Worm (Caenorhabditis elegans) whole organism, L3 larva: ENCODE measurements around the gene K07E3.4.

Source experiments
- R02D3.7 ChIP-seq: fragments of 150-350 bp; optimal IDR thresholded peaks from 2 replicates; lab custom pipeline; 2014; ENCODE audit warnings: missing biosample characterization, missing genetic modification characterization
- ZK546.5 ChIP-seq: sonication (generic microtip); optimal IDR thresholded peaks from 2 replicates; lab custom pipeline; 2017; ENCODE audit warnings: missing biosample characterization, missing genetic modification characterization
- aly-2 ChIP-seq: fragments of 150-350 bp; optimal IDR thresholded peaks from 2 replicates; lab custom pipeline; 2014; ENCODE audit warnings: missing biosample characterization, missing genetic modification characterization
- ceh-16 ChIP-seq: sonication (generic microtip); optimal IDR thresholded peaks from 2 replicates; lab custom pipeline; 2017; ENCODE audit warnings: missing biosample characterization, missing genetic modification characterization
- ceh-28 ChIP-seq: fragments of 150-350 bp; optimal IDR thresholded peaks from 2 replicates; lab custom pipeline; 2014; ENCODE audit warnings: missing biosample characterization, missing genetic modification reagents, missing genetic modification characterization
- ceh-82 ChIP-seq: fragments of 150-350 bp; optimal IDR thresholded peaks from 2 replicates; lab custom pipeline; 2014; ENCODE audit warnings: missing biosample characterization, missing genetic modification characterization
- daf-12 ChIP-seq: fragments of 150-350 bp; optimal IDR thresholded peaks from 2 replicates; lab custom pipeline; 2014; ENCODE audit warnings: missing biosample characterization, missing genetic modification reagents, missing genetic modification characterization
- egl-5 ChIP-seq: fragments of 150-350 bp; optimal IDR thresholded peaks from 2 replicates; lab custom pipeline; 2017; ENCODE audit warnings: missing biosample characterization, missing genetic modification reagents, missing genetic modification characterization, inconsistent platforms
- elt-1 ChIP-seq: fragments of 150-350 bp; optimal IDR thresholded peaks from 2 replicates; lab custom pipeline; 2014; ENCODE audit warnings: missing biosample characterization, missing genetic modification characterization
- elt-2 ChIP-seq: sonication (generic microtip); optimal IDR thresholded peaks from 2 replicates; lab custom pipeline; 2016; ENCODE audit warnings: missing genetic modification reagents, mild to moderate bottlenecking, missing genetic modification characterization, missing compliant biosample characterization
- elt-3 ChIP-seq, 3 experiments: fragments of 150-350 bp in 1 of 3; sonication (generic microtip) in 2 of 3; optimal IDR thresholded peaks; 2 replicates in 2 of 3; 4 replicates in 1 of 3; lab custom pipeline; 2014 to 2017; ENCODE audit warnings: missing biosample characterization in 3 of 3, missing genetic modification characterization in 3 of 3
- eor-1 ChIP-seq, 2 experiments: fragments of 150-350 bp; optimal IDR thresholded peaks; 2 replicates each; lab custom pipeline; 2014 to 2018; ENCODE audit warnings: missing biosample characterization in 2 of 2, missing genetic modification characterization in 2 of 2
- fkh-10 ChIP-seq: sonication (generic microtip); optimal IDR thresholded peaks from 2 replicates; lab custom pipeline; 2017; ENCODE audit warnings: missing biosample characterization, missing genetic modification reagents, missing genetic modification characterization
- fkh-2 ChIP-seq: fragments of 150-350 bp; optimal IDR thresholded peaks from 2 replicates; lab custom pipeline; 2014; ENCODE audit warnings: missing biosample characterization, missing genetic modification reagents, missing genetic modification characterization
- fos-1 ChIP-seq: fragments of 150-350 bp; optimal IDR thresholded peaks from 2 replicates; lab custom pipeline; 2014; ENCODE audit warnings: missing biosample characterization, missing genetic modification characterization
- hmg-11 ChIP-seq: sonication (generic microtip); optimal IDR thresholded peaks from 2 replicates; lab custom pipeline; 2016; ENCODE audit warnings: missing genetic modification characterization, missing compliant biosample characterization
- jun-1 ChIP-seq: fragments of 150-350 bp; optimal IDR thresholded peaks from 2 replicates; lab custom pipeline; 2014; ENCODE audit warnings: missing biosample characterization, missing genetic modification reagents, missing genetic modification characterization
- lin-15B ChIP-seq: fragments of 150-350 bp; optimal IDR thresholded peaks from 2 replicates; lab custom pipeline; 2014; ENCODE audit warnings: missing biosample characterization, missing genetic modification characterization
- lsy-12 ChIP-seq: sonication (generic microtip); optimal IDR thresholded peaks from 2 replicates; lab custom pipeline; 2016; ENCODE audit warnings: mild to moderate bottlenecking, missing genetic modification characterization, missing compliant biosample characterization
- mdl-1 ChIP-seq: fragments of 150-350 bp; optimal IDR thresholded peaks from 2 replicates; lab custom pipeline; 2014; ENCODE audit warnings: missing biosample characterization, missing genetic modification characterization
- mml-1 ChIP-seq: fragments of 150-350 bp; sonication (generic microtip); optimal IDR thresholded peaks from 3 replicates; lab custom pipeline; 2014; ENCODE audit warnings: missing biosample characterization, missing genetic modification characterization
- nfya-1 ChIP-seq: sonication (generic microtip); optimal IDR thresholded peaks from 2 replicates; lab custom pipeline; 2017; ENCODE audit warnings: missing genetic modification characterization, mild to moderate bottlenecking, missing compliant biosample characterization, antibody characterized with exemption, moderate library complexity; ENCODE audit not compliant: insufficient read depth
- nhr-11 ChIP-seq: fragments of 150-350 bp; optimal IDR thresholded peaks from 2 replicates; lab custom pipeline; 2014; ENCODE audit warnings: missing biosample characterization, missing genetic modification characterization
- nhr-12 ChIP-seq: fragments of 150-350 bp; optimal IDR thresholded peaks from 2 replicates; lab custom pipeline; 2014; ENCODE audit warnings: missing biosample characterization, missing genetic modification characterization
- nhr-23 ChIP-seq: fragments of 150-350 bp; optimal IDR thresholded peaks from 2 replicates; lab custom pipeline; 2014; ENCODE audit warnings: missing biosample characterization, missing genetic modification reagents, missing genetic modification characterization
- nhr-237 ChIP-seq: fragments of 150-350 bp; optimal IDR thresholded peaks from 2 replicates; lab custom pipeline; 2014; ENCODE audit warnings: missing biosample characterization, missing genetic modification characterization
- nhr-25 ChIP-seq: sonication (generic microtip); optimal IDR thresholded peaks from 2 replicates; lab custom pipeline; 2017; ENCODE audit warnings: missing biosample characterization, missing genetic modification characterization
- nhr-28 ChIP-seq: fragments of 150-350 bp; optimal IDR thresholded peaks from 2 replicates; lab custom pipeline; 2014; ENCODE audit warnings: missing biosample characterization, missing genetic modification characterization
- nhr-43 ChIP-seq: sonication (generic microtip); optimal IDR thresholded peaks from 2 replicates; lab custom pipeline; 2016; ENCODE audit warnings: mild to moderate bottlenecking, missing genetic modification characterization, missing compliant biosample characterization; ENCODE audit not compliant: poor library complexity, severe bottlenecking
- nhr-76 ChIP-seq: fragments of 150-350 bp; sonication (generic microtip); optimal IDR thresholded peaks from 5 replicates; lab custom pipeline; 2014; ENCODE audit warnings: missing biosample characterization, missing genetic modification characterization
- nhr-77 ChIP-seq: fragments of 150-350 bp; optimal IDR thresholded peaks from 2 replicates; lab custom pipeline; 2014; ENCODE audit warnings: missing biosample characterization, missing genetic modification characterization
- pha-4 ChIP-seq: fragments of 150-350 bp; optimal IDR thresholded peaks from 2 replicates; lab custom pipeline; 2014; ENCODE audit warnings: missing biosample characterization, missing genetic modification reagents, missing genetic modification characterization
- pqm-1 ChIP-seq: fragments of 150-350 bp; optimal IDR thresholded peaks from 2 replicates; lab custom pipeline; 2017; ENCODE audit warnings: missing biosample characterization, missing genetic modification characterization, inconsistent platforms
- sea-2 ChIP-seq: fragments of 150-350 bp; sonication (generic microtip); optimal IDR thresholded peaks from 4 replicates; lab custom pipeline; 2014; ENCODE audit warnings: missing biosample characterization, missing genetic modification reagents, missing genetic modification characterization
- skn-1 ChIP-seq: fragments of 150-350 bp; optimal IDR thresholded peaks from 2 replicates; lab custom pipeline; 2014; ENCODE audit warnings: missing biosample characterization, missing genetic modification characterization
- snpc-4 ChIP-seq: fragments of 150-350 bp; optimal IDR thresholded peaks from 2 replicates; lab custom pipeline; 2014; ENCODE audit warnings: missing biosample characterization, missing genetic modification characterization
- unc-39 ChIP-seq: sonication (generic microtip); optimal IDR thresholded peaks from 4 replicates; lab custom pipeline; 2017; ENCODE audit warnings: missing biosample characterization, missing genetic modification characterization
- zag-1 ChIP-seq: fragments of 150-350 bp; optimal IDR thresholded peaks from 2 replicates; lab custom pipeline; 2014; ENCODE audit warnings: missing biosample characterization, missing genetic modification characterization
- ztf-4 ChIP-seq: fragments of 150-350 bp; optimal IDR thresholded peaks from 2 replicates; lab custom pipeline; 2014; ENCODE audit warnings: missing biosample characterization, missing genetic modification characterization

The K07E3.4 gene

ce11 chrX:8083919-8084318 is at the start of gene K07E3.4:
K07E3.4 (minus strand) TSS chrX:8084018.
- no peak for TF ChIP-seq lsy-12
- TF ChIP-seq nhr-76 (tag; lab: Kevin White, UChicago) = peak; percentile 14
- no peak for TF ChIP-seq ceh-82 (tag; lab: Kevin White, UChicago)
- no peak for TF ChIP-seq ztf-4
- peak; percentile 53 for TF ChIP-seq jun-1 (tag; lab: Kevin White, UChicago)
- no peak for TF ChIP-seq mml-1 (tag; lab: Kevin White, UChicago)
- TF ChIP-seq elt-3 (tag; optimal IDR thresholded peaks at IDR 0.05; lab: Kevin White, UChicago) = peak in 1 of 3 experiments; percentile 62
- no peak for TF ChIP-seq ZK546.5
- TF ChIP-seq nhr-28 = no peak
- no peak for TF ChIP-seq eor-1 (tag; optimal IDR thresholded peaks at IDR 0.05; lab: Kevin White, UChicago)
- peak; percentile 12 for TF ChIP-seq snpc-4 (tag; lab: Kevin White, UChicago)
- TF ChIP-seq elt-2 (tag; lab: Kevin White, UChicago) = peak; percentile 78
- TF ChIP-seq egl-5 (tag; lab: Kevin White, UChicago) = no peak
- peak; percentile 82 for TF ChIP-seq nhr-25 (tag; lab: Kevin White, UChicago)
- no peak for TF ChIP-seq ceh-16 (tag; lab: Kevin White, UChicago)
- peak; percentile 85 for TF ChIP-seq elt-1 (tag; lab: Kevin White, UChicago)
- peak; percentile 67 for TF ChIP-seq nhr-23
- no peak for TF ChIP-seq aly-2 (tag; lab: Kevin White, UChicago)
- peak; percentile 77 for TF ChIP-seq ceh-28 (tag; lab: Kevin White, UChicago)
- TF ChIP-seq mdl-1 = peak; percentile 88
- TF ChIP-seq nfya-1 (tag; lab: Kevin White, UChicago) = peak; percentile 43
- TF ChIP-seq nhr-12 (tag; lab: Kevin White, UChicago) = no peak
- no peak for TF ChIP-seq R02D3.7 (tag; lab: Kevin White, UChicago)
- no peak for TF ChIP-seq unc-39 (tag; lab: Kevin White, UChicago)
- TF ChIP-seq hmg-11 (tag; lab: Kevin White, UChicago) = no peak
- TF ChIP-seq nhr-43 (tag; lab: Kevin White, UChicago) = peak; percentile 78
- no peak for TF ChIP-seq nhr-11 (tag; lab: Kevin White, UChicago)
- no peak for TF ChIP-seq skn-1 (tag; lab: Kevin White, UChicago)
- peak; percentile 71 for TF ChIP-seq pqm-1 (tag; lab: Kevin White, UChicago)
- TF ChIP-seq, all 47 proteins: peak for 13

- TF ChIP-seq pqm-1 (tag; lab: Kevin White, UChicago) (no peak), nhr-77 (tag; lab: Kevin White, UChicago) (no peak), nhr-76 (tag; lab: Kevin White, UChicago) (no peak), eor-1 (tag; optimal IDR thresholded peaks at IDR 0.05; lab: Kevin White, UChicago) (no peak), lin-15B (no peak), egl-5 (tag; lab: Kevin White, UChicago) (no peak), nhr-28 (no peak), snpc-4 (tag; lab: Kevin White, UChicago) (no peak), mml-1 (tag; lab: Kevin White, UChicago) (no peak), ceh-16 (tag; lab: Kevin White, UChicago) (no peak), daf-12 (tag; lab: Kevin White, UChicago) (no peak), fos-1 (tag; lab: Kevin White, UChicago) (no peak), hmg-11 (tag; lab: Kevin White, UChicago) (no peak), sea-2 (no peak), fkh-10 (GFP tag; lab: Kevin White, UChicago) (no peak), zag-1 (tag; lab: Kevin White, UChicago) (no peak), R02D3.7 (tag; lab: Kevin White, UChicago) (no peak)
These were observed 45.7 kb upstream of the K07E3.4 start, which contains the start of gene frpr-1 for ce11 chrX:8129543-8129942. frpr-1 (minus strand) TSS chrX:8129643.

ce11 chrX:8123194-8123593 is 39.4 kb upstream of the K07E3.4 start, which contains the start of gene C02B8.12:
C02B8.12 (minus strand) TSS chrX:8123368.
- TF ChIP-seq ceh-82 (tag; lab: Kevin White, UChicago) = no peak
- peak; percentile 37 for TF ChIP-seq pha-4 (tag; lab: Kevin White, UChicago)

ce11 chrX:8120281-8120680 is 36.5 kb upstream of the K07E3.4 start:
- TF ChIP-seq fos-1 (tag; lab: Kevin White, UChicago) (no peak), nhr-237 (tag; lab: Kevin White, UChicago) (no peak), fkh-2 (no peak), hmg-11 (tag; lab: Kevin White, UChicago) (no peak), R02D3.7 (tag; lab: Kevin White, UChicago) (no peak), mml-1 (tag; lab: Kevin White, UChicago) (no peak)
- TF ChIP-seq, all 47 proteins: peak for 0
